Worm (Caenorhabditis elegans) whole organism, mixed stage, embryonic: ENCODE measurements around the gene btb-18.

Experiments
- M03D4.4 ChIP-seq: sonication (generic microtip); optimal IDR thresholded peaks from 2 replicates; lab custom pipeline; 2017; ENCODE audit warnings: mild to moderate bottlenecking, missing genetic modification characterization, missing compliant biosample characterization
- ceh-43 ChIP-seq: fragments of 200-800 bp; sonication (Bioruptor generic); optimal IDR thresholded peaks from 2 replicates; lab custom pipeline; 2018; ENCODE audit warnings: mild to moderate bottlenecking, missing genetic modification characterization, moderate library complexity, missing compliant biosample characterization
- ceh-83 ChIP-seq: fragments of 200-800 bp; sonication (Bioruptor generic); optimal IDR thresholded peaks from 2 replicates; lab custom pipeline; 2018; ENCODE audit warnings: mild to moderate bottlenecking, missing genetic modification characterization, missing compliant biosample characterization
- drap-1 ChIP-seq: fragments of 200-800 bp; sonication (Bioruptor generic); optimal IDR thresholded peaks from 3 replicates; lab custom pipeline; 2018; ENCODE audit warnings: mild to moderate bottlenecking, missing genetic modification characterization, missing compliant biosample characterization
- elt-1 ChIP-seq: sonication (generic microtip); optimal IDR thresholded peaks from 2 replicates; lab custom pipeline; 2017; ENCODE audit warnings: missing genetic modification characterization, mild to moderate bottlenecking, missing compliant biosample characterization, antibody characterized with exemption, moderate library complexity, borderline replicate concordance; ENCODE audit not compliant: insufficient read depth
- elt-3 ChIP-seq: fragments of 150-350 bp; optimal IDR thresholded peaks from 2 replicates; lab custom pipeline; 2014; ENCODE audit warnings: missing biosample characterization, missing genetic modification characterization
- ham-2 ChIP-seq: fragments of 200-800 bp; sonication (Bioruptor generic); optimal IDR thresholded peaks from 2 replicates; lab custom pipeline; 2018; ENCODE audit warnings: mild to moderate bottlenecking, missing genetic modification characterization, missing compliant biosample characterization
- mep-1 ChIP-seq: fragments of 150-350 bp; optimal IDR thresholded peaks from 2 replicates; lab custom pipeline; 2017; ENCODE audit warnings: missing biosample characterization, missing genetic modification reagents, missing genetic modification characterization, inconsistent platforms
- nhr-28 ChIP-seq: fragments of 150-350 bp; optimal IDR thresholded peaks from 2 replicates; lab custom pipeline; 2014; ENCODE audit warnings: missing biosample characterization, missing genetic modification characterization
- nhr-76 ChIP-seq: sonication (generic microtip); optimal IDR thresholded peaks from 2 replicates; lab custom pipeline; 2017; ENCODE audit warnings: missing biosample characterization, missing genetic modification characterization
- pha-4 ChIP-seq: fragments of 150-350 bp; optimal IDR thresholded peaks from 2 replicates; lab custom pipeline; 2018; ENCODE audit warnings: missing biosample characterization, missing genetic modification reagents, missing genetic modification characterization
- sem-2 ChIP-seq: fragments of 200-800 bp; sonication (Bioruptor generic); optimal IDR thresholded peaks from 2 replicates; lab custom pipeline; 2018; ENCODE audit warnings: mild to moderate bottlenecking, missing genetic modification characterization, missing compliant biosample characterization
- snpc-4 ChIP-seq: fragments of 150-350 bp; optimal IDR thresholded peaks from 2 replicates; lab custom pipeline; 2014; ENCODE audit warnings: missing biosample characterization, missing genetic modification characterization
- tbx-8 ChIP-seq: fragments of 200-800 bp; sonication (Bioruptor generic); optimal IDR thresholded peaks from 2 replicates; lab custom pipeline; 2018; ENCODE audit warnings: mild to moderate bottlenecking, missing genetic modification characterization, moderate library complexity, missing compliant biosample characterization
- unc-62 ChIP-seq: fragments of 150-350 bp; optimal IDR thresholded peaks from 2 replicates; lab custom pipeline; 2014; ENCODE audit warnings: missing biosample characterization, missing genetic modification reagents, missing genetic modification characterization
- zip-8 ChIP-seq: fragments of 150-350 bp; optimal IDR thresholded peaks from 2 replicates; lab custom pipeline; 2014; ENCODE audit warnings: missing biosample characterization, missing genetic modification characterization
- ztf-11 ChIP-seq: fragments of 150-350 bp; optimal IDR thresholded peaks from 2 replicates; lab custom pipeline; 2014; ENCODE audit warnings: missing biosample characterization, missing genetic modification characterization

The btb-18 gene

DNA sequence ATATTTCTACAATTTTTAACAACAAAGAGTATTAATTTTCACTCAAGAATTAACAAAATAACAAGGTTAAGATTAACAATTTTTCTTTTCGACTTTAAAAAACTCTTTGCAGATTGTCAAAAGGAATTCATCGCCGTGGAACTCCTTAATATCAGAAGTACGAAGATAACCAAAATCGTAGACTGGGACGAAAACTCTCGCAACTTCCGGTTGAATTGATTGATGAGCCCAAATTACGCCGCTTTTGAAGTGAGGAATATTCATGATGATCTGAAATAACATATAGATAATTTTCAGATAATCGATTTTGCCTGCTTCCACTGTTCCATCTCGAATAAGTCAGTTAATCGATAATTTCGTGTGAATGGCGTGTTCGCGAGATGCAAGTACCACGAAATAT lies 45.7 kb downstream of the btb-18 start, which contains the start of gene F14D2.15:
Gene F14D2.15 (minus strand): TSS at position 101 of the 400 bp plus-strand sequence.
- TF ChIP-seq snpc-4 (tag; lab: Kevin White, UChicago) (no peak), nhr-76 (no peak), ceh-83 (no peak), elt-1 (no peak), ham-2 (GFP tag; lab: Kevin White, UChicago) (no peak), mep-1 (tag; lab: Kevin White, UChicago) (no peak), elt-3 (tag; lab: Kevin White, UChicago) (no peak)

DNA sequence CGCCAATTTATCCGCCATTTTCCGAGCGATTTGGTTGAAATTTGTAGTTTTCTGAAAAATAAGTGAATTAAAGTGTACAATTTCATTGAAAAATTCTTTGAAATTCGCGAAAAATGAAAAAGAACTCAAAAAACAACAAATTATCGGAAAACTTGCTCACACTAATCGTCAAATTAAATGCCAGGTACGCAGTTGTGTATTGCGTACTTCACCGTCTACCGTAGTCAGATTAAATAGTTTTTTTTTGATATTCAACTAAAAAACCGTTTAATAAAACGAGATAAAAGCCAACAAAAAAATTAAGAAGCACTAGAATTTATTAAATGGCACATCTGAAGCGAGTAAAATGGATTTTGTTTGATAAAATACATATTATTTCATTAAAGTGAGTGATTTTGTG lies 46.9 kb downstream of the btb-18 start, which contains the start of gene bath-28:
Gene bath-28 (minus strand): TSS at position 51 of the 400 bp plus-strand sequence.
- TF ChIP-seq sem-2 (GFP tag; lab: Kevin White, UChicago) (no peak), mep-1 (tag; lab: Kevin White, UChicago) (no peak), ceh-43 (GFP tag; lab: Kevin White, UChicago) (no peak), pha-4 (tag; lab: Kevin White, UChicago) (no peak), zip-8 (tag; lab: Kevin White, UChicago) (no peak)

DNA sequence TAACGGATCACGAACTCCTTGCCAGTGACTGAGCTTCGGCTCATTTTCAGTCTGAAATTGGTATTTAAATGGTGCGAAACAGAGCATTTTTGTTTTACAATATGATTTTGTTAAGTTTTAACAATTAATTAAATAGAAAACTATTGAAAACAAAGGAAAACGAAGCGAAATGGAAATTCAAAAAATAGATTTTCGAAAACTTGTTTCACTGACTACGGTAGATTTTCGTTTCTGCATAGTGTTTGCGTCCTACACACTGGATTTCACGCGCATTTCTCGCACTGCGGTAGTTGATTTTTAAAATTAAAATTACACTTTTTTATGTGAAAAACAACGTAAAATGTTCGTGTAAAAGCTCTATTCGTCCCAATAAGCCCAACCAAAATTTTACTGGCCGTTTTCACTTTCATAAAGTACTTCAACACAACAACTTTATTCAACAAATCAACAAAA lies 48.3 kb downstream of the btb-18 start, which contains the start of gene bath-30:
Gene bath-30 (minus strand): TSS at position 51 of the 453 bp plus-strand sequence.
- TF ChIP-seq drap-1 (GFP tag; lab: Kevin White, UChicago): no peak
- no peak for TF ChIP-seq M03D4.4 (tag; lab: Kevin White, UChicago)
- no peak for TF ChIP-seq nhr-28

DNA sequence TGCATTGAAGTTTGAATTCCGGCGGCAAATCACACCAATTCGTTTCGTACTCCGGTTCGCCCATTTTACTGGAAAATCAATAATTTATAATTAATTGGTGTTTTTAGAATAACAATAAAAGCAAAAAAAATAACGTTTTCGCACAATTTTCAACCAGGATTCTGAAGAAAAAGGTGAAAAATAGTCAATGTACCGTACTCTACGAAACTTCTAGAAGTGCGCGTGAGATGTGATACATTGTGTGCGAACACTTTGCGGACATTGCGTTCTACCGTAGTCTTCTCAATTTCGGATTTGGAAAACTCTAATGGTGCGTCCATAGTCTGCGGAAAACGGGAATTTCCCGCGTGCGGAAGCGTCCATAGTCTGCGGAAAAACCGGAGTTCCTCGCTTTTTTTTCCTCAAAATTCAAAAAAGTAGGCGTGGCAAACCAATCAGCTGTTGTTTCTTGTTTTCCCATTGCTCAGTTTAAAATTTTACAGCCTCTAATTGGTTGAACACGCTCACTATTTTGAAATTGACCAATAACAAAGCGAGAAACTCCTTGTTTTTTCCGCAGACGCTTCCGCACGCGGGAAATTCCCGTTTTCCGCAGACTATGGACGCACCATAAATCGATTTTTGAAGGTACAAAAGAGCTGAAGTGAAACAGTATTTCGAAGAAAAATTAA lies 50.1 kb downstream of the btb-18 start, which contains the start of the genes F14D2.14 and bath-29:
Gene F14D2.14 (minus strand): TSS at position 51 of the 671 bp plus-strand sequence.
Gene bath-29 (plus strand): TSS at position 621 of the 671 bp plus-strand sequence.
- TF ChIP-seq unc-62 (GFP tag; lab: Kevin White, UChicago) (no peak), tbx-8 (GFP tag; lab: Kevin White, UChicago) (no peak), ztf-11 (tag; lab: Kevin White, UChicago) (no peak), ham-2 (GFP tag; lab: Kevin White, UChicago) (no peak)
